Fruit fly (Drosophila melanogaster): ENCODE data around the gene CG6184.
A peak's percentile ranks its signal among the peaks of the same experiment; 100 is the strongest.

CG6184 gene

dm6 chr3R:19644094-19644900, 13.4 kb downstream of the CG6184 start, which contains the start of gene Vha13 (continued):
- TF ChIP-seq NfI (GFP tag; optimal IDR thresholded peaks at IDR 0.05) (peak; percentile 10), emc (GFP tag; optimal IDR thresholded peaks at IDR 0.05) (no peak), CG6683 (GFP tag; optimal IDR thresholded peaks at IDR 0.05) (peak; percentile 31), HLH3B (GFP tag; IDR thresholded peaks at IDR 0.05) (peak; percentile 38; the same call in 1 of the 2 replicates), CG18262 (tag; optimal IDR thresholded peaks at IDR 0.05) (peak; percentile 22), crp (GFP tag; optimal IDR thresholded peaks at IDR 0.05) (peak in 1 of 2 experiments; percentile 56), lilli (GFP tag; optimal IDR thresholded peaks at IDR 0.05) (peak; percentile 56), az2 (GFP tag; optimal IDR thresholded peaks at IDR 0.05) (peak; percentile 18), insv (GFP tag; optimal IDR thresholded peaks at IDR 0.05) (peak; percentile 67 to 93), CG14710 (tag; optimal IDR thresholded peaks at IDR 0.05) (peak; percentile 34), CG9797 (GFP tag; optimal IDR thresholded peaks at IDR 0.05) (peak; percentile 16), CG34422 (GFP tag; IDR thresholded peaks at IDR 0.05) (peak; percentile 60), HmgZ (tag; optimal IDR thresholded peaks at IDR 0.05) (peak; percentile 53), Opbp (GFP tag; IDR thresholded peaks at IDR 0.05; ENCODE audit: partially characterized antibody) (peak; percentile 82), CG12659 (GFP tag; optimal IDR thresholded peaks at IDR 0.05) (peak; percentile 56), Fer2 (tag; optimal IDR thresholded peaks at IDR 0.05) (no peak), MBD-R2 (GFP tag; IDR thresholded peaks at IDR 0.05) (peak; percentile 55), lmd (GFP tag; IDR thresholded peaks at IDR 0.05) (peak; percentile 51), CG6175 (GFP tag; IDR thresholded peaks at IDR 0.05) (no peak), CG34376 (GFP tag; optimal IDR thresholded peaks at IDR 0.05) (peak; percentile 86), Fer1 (GFP tag; optimal IDR thresholded peaks at IDR 0.05) (peak; percentile 80), mirr (GFP tag; optimal IDR thresholded peaks at IDR 0.05) (peak; percentile 60), sens-2 (GFP tag; IDR thresholded peaks at IDR 0.05) (0 out of 2 replicates have a peak, but pooled peaks have one; percentile 7), CG32532 (GFP tag; IDR thresholded peaks at IDR 0.05) (peak; percentile 66), CG17186 (GFP tag; optimal IDR thresholded peaks at IDR 0.05) (no peak), cas (GFP tag; IDR thresholded peaks at IDR 0.05) (peak; percentile 35; the same call in 1 of the 2 replicates), Dref (GFP tag; IDR thresholded peaks at IDR 0.05) (peak; percentile 80), NK7.1 (GFP tag; optimal IDR thresholded peaks at IDR 0.05) (no peak), jigr1 (GFP tag; IDR thresholded peaks at IDR 0.05) (0 out of 3 replicates have a peak, but pooled peaks have one; percentile 29), CG11456 (GFP tag; IDR thresholded peaks at IDR 0.05) (peak; percentile 83), CG6272 (GFP tag; IDR thresholded peaks at IDR 0.05) (peak; percentile 70), CG18764 (GFP tag; optimal IDR thresholded peaks at IDR 0.05) (no peak), CG12236 (GFP tag; optimal IDR thresholded peaks at IDR 0.05) (no peak), dmrt11E (tag; optimal IDR thresholded peaks at IDR 0.05) (peak; percentile 9), CkIIα-i1 (GFP tag; IDR thresholded peaks at IDR 0.05) (no peak), tup (GFP tag; optimal IDR thresholded peaks at IDR 0.05) (no peak), mld (GFP tag; IDR thresholded peaks at IDR 0.05; ENCODE audit: partially characterized antibody) (peak; percentile 48; the same call in 1 of the 3 replicates), wdn (GFP tag; IDR thresholded peaks at IDR 0.05) (peak; percentile 18; the same call in 1 of the 2 replicates), Sox102F (GFP tag; optimal IDR thresholded peaks at IDR 0.05) (peak; percentile 5), CG18011 (GFP tag; optimal IDR thresholded peaks at IDR 0.05) (peak; percentile 98), ATbp (GFP tag; optimal IDR thresholded peaks at IDR 0.05) (peak; percentile 4), vvl (GFP tag; IDR thresholded peaks at IDR 0.05) (peak; percentile 77), Mrtf (GFP tag; IDR thresholded peaks at IDR 0.05) (peak; percentile 51; the same call in 1 of the 3 replicates), otp (GFP tag; IDR thresholded peaks at IDR 0.05) (no peak), CG2120 (GFP tag; optimal IDR thresholded peaks at IDR 0.05) (peak; percentile 58), bowl (GFP tag; IDR thresholded peaks at IDR 0.05) (peak; percentile 41; the same call in 1 of the 2 replicates), CG15073 (GFP tag; optimal IDR thresholded peaks at IDR 0.05) (no peak), nmo (GFP tag; optimal IDR thresholded peaks at IDR 0.05) (peak; percentile 36)
